Fruit fly (Drosophila melanogaster) whole organism, pupa: ENCODE measurements around the gene ems.

Experiments used
- CG10348 ChIP-seq: fragments of 200-800 bp; sonication (Bioruptor generic); IDR thresholded peaks from 2 replicates; pipeline ENCODE4 v1.3.6; 2022; ENCODE audit warnings: missing biosample characterization, missing genetic modification characterization
- CG12605 ChIP-seq: fragments of 200-800 bp; sonication (Bioruptor generic); IDR thresholded peaks from 2 replicates; pipeline ENCODE4 v1.3.6; 2022; ENCODE audit warnings: missing biosample characterization, missing genetic modification characterization
- CG13204 ChIP-seq: fragments of 200-800 bp; sonication (Bioruptor generic); optimal IDR thresholded peaks from 2 replicates; lab custom pipeline; 2018; ENCODE audit warnings: missing biosample characterization, mild to moderate bottlenecking, missing genetic modification characterization, moderate library complexity
- CG14655 ChIP-seq: fragments of 200-800 bp; sonication (Bioruptor generic); optimal IDR thresholded peaks from 3 replicates; lab custom pipeline; 2017; ENCODE audit warnings: mild to moderate bottlenecking, missing biosample characterization, missing genetic modification reagents, missing genetic modification characterization
- CG15710 ChIP-seq: fragments of 200-800 bp; sonication (Bioruptor generic); optimal IDR thresholded peaks from 2 replicates; lab custom pipeline; 2018; ENCODE audit warnings: missing biosample characterization, mild to moderate bottlenecking, missing genetic modification characterization, moderate library complexity
- CG17806 ChIP-seq: fragments of 200-800 bp; sonication (Bioruptor generic); optimal IDR thresholded peaks from 2 replicates; lab custom pipeline; 2018; ENCODE audit warnings: missing biosample characterization, mild to moderate bottlenecking, missing genetic modification characterization, moderate library complexity
- CG32121 ChIP-seq: fragments of 200-800 bp; sonication (Bioruptor generic); IDR thresholded peaks from 2 replicates; pipeline ENCODE4 v1.3.6; 2022; ENCODE audit warnings: missing biosample characterization, missing genetic modification characterization
- CG34367 ChIP-seq: fragments of 200-800 bp; sonication (Bioruptor generic); optimal IDR thresholded peaks from 2 replicates; lab custom pipeline; 2018; ENCODE audit warnings: missing biosample characterization, mild to moderate bottlenecking, missing genetic modification characterization
- CG4496 ChIP-seq: fragments of 200-800 bp; sonication (Bioruptor generic); IDR thresholded peaks from 3 replicates; pipeline ENCODE4 v1.3.6; 2022; ENCODE audit warnings: missing biosample characterization, missing genetic modification characterization
- CG8159 ChIP-seq: fragments of 200-800 bp; sonication (Bioruptor generic); optimal IDR thresholded peaks from 3 replicates; lab custom pipeline; 2018; ENCODE audit warnings: missing biosample characterization, mild to moderate bottlenecking, missing genetic modification characterization, moderate library complexity
- CG8301 ChIP-seq: fragments of 200-800 bp; sonication (Bioruptor generic); optimal IDR thresholded peaks from 2 replicates; lab custom pipeline; 2018; ENCODE audit warnings: missing biosample characterization, mild to moderate bottlenecking, missing genetic modification characterization
- CG9948 ChIP-seq: fragments of 200-800 bp; sonication (Bioruptor generic); optimal IDR thresholded peaks from 2 replicates; lab custom pipeline; 2018; ENCODE audit warnings: missing biosample characterization, mild to moderate bottlenecking, missing genetic modification characterization, moderate library complexity
- D1 ChIP-seq: fragments of 200-800 bp; sonication (Bioruptor generic); optimal IDR thresholded peaks from 2 replicates; lab custom pipeline; 2018; ENCODE audit warnings: missing biosample characterization, mild to moderate bottlenecking, missing genetic modification characterization, moderate library complexity
- EcR ChIP-seq: fragments of 200-800 bp; sonication (Bioruptor generic); optimal IDR thresholded peaks from 3 replicates; lab custom pipeline; 2019; ENCODE audit warnings: missing biosample characterization, missing genetic modification characterization, mild to moderate bottlenecking, moderate library complexity, missing genetic modification reagents
- Ets98B ChIP-seq: fragments of 200-800 bp; sonication (Bioruptor generic); IDR thresholded peaks from 2 replicates; pipeline ENCODE4 v1.3.6; 2022; ENCODE audit warnings: missing biosample characterization, missing genetic modification characterization
- Pif1A ChIP-seq: fragments of 200-800 bp; sonication (Bioruptor generic); optimal IDR thresholded peaks from 3 replicates; lab custom pipeline; 2016; ENCODE audit warnings: missing biosample characterization, missing genetic modification characterization
- Pif1B ChIP-seq: fragments of 200-800 bp; sonication (Bioruptor generic); optimal IDR thresholded peaks from 3 replicates; lab custom pipeline; 2016; ENCODE audit warnings: missing biosample characterization, missing genetic modification characterization
- Snoo ChIP-seq: fragments of 200-800 bp; sonication (Bioruptor generic); optimal IDR thresholded peaks from 3 replicates; lab custom pipeline; 2017; ENCODE audit warnings: missing biosample characterization, mild to moderate bottlenecking, missing genetic modification characterization, inconsistent platforms
- fd96Ca ChIP-seq: fragments of 200-800 bp; sonication (Bioruptor generic); IDR thresholded peaks from 3 replicates; pipeline ENCODE4 v1.3.6; 2022; ENCODE audit warnings: missing biosample characterization, missing genetic modification characterization
- gl ChIP-seq: fragments of 200-800 bp; sonication (Bioruptor generic); optimal IDR thresholded peaks from 2 replicates; lab custom pipeline; 2018; ENCODE audit warnings: missing biosample characterization, mild to moderate bottlenecking, missing genetic modification characterization
- rn ChIP-seq: fragments of 200-800 bp; sonication (Bioruptor generic); IDR thresholded peaks from 2 replicates; pipeline ENCODE4 v1.3.6; 2022; ENCODE audit warnings: missing biosample characterization, missing genetic modification characterization

Gene ems

dm6 chr3R:13912008-13912803 lies 10.6 kb downstream of the ems start:
- TF ChIP-seq CG12605 (GFP tag; lab: Robert Waterston, UW) (no peak), fd96Ca (GFP tag; lab: Robert Waterston, UW) (0 out of 3 replicates have a peak, but pooled peaks have one; percentile 28)

dm6 chr3R:13913586-13913985 lies 11.9 kb downstream of the ems start:
- TF ChIP-seq Pif1A (GFP tag; lab: Kevin White, UChicago) (no peak), D1 (no peak), Snoo (tag; lab: Kevin White, UChicago) (no peak), fd96Ca (GFP tag; lab: Robert Waterston, UW) (no peak), CG8159 (tag; lab: Kevin White, UChicago) (no peak), EcR (GFP tag; lab: Kevin White, UChicago) (no peak)

dm6 chr3R:13914760-13915417 lies 13.2 kb downstream of the ems start:
- TF ChIP-seq Snoo (tag; lab: Kevin White, UChicago) (peak; percentile 54), rn (GFP tag; lab: Robert Waterston, UW) (no peak), D1 (no peak), CG8159 (tag; lab: Kevin White, UChicago) (no peak)

dm6 chr3R:13915646-13916045 lies 14.0 kb downstream of the ems start:
- no peak for TF ChIP-seq D1
- 0 out of 3 replicates have a peak, but pooled peaks have one; percentile 58 for TF ChIP-seq fd96Ca (GFP tag; lab: Robert Waterston, UW)
- TF ChIP-seq CG15710 (tag; lab: Kevin White, UChicago) = peak; percentile 86
- TF ChIP-seq CG8301 = peak; percentile 40
- peak; percentile 76 for TF ChIP-seq CG9948 (tag; lab: Kevin White, UChicago)
- TF ChIP-seq CG32121 = no peak
- TF ChIP-seq EcR (GFP tag; lab: Kevin White, UChicago) = no peak
- TF ChIP-seq Pif1A (GFP tag; lab: Kevin White, UChicago) = peak; percentile 71
- TF ChIP-seq CG17806 = peak; percentile 78
- no peak for TF ChIP-seq CG10348
- peak; percentile 86 for TF ChIP-seq CG8159 (tag; lab: Kevin White, UChicago)
- peak; percentile 71 for TF ChIP-seq CG34367 (tag; lab: Kevin White, UChicago)
- peak; percentile 52 for TF ChIP-seq Pif1B (GFP tag; lab: Kevin White, UChicago)
- TF ChIP-seq gl = peak; percentile 54
- TF ChIP-seq rn (GFP tag; lab: Robert Waterston, UW) = no peak
- peak; percentile 68 for TF ChIP-seq Snoo (tag; lab: Kevin White, UChicago)
- TF ChIP-seq Ets98B (GFP tag; lab: Robert Waterston, UW) = 0 out of 2 replicates have a peak, but pooled peaks have one; percentile 17
- peak; percentile 61; the same call in 2 of the 3 replicates for TF ChIP-seq CG4496
- TF ChIP-seq CG14655 (GFP tag; lab: Kevin White, UChicago) = peak; percentile 58
- TF ChIP-seq CG13204 = peak; percentile 69
- TF ChIP-seq CG12605 (GFP tag; lab: Robert Waterston, UW) = no peak

- TF ChIP-seq Ets98B (GFP tag; lab: Robert Waterston, UW) (no peak), CG15710 (tag; lab: Kevin White, UChicago) (peak; percentile 74), Snoo (tag; lab: Kevin White, UChicago) (no peak), Pif1B (GFP tag; lab: Kevin White, UChicago) (no peak), CG8159 (tag; lab: Kevin White, UChicago) (peak; percentile 77), rn (GFP tag; lab: Robert Waterston, UW) (no peak), EcR (GFP tag; lab: Kevin White, UChicago) (no peak), CG13204 (no peak), CG9948 (tag; lab: Kevin White, UChicago) (peak; percentile 66), CG12605 (GFP tag; lab: Robert Waterston, UW) (no peak), CG10348 (no peak), CG14655 (GFP tag; lab: Kevin White, UChicago) (peak; percentile 30), CG8301 (no peak), CG32121 (no peak), gl (peak; percentile 35), CG4496 (no peak), CG34367 (tag; lab: Kevin White, UChicago) (peak; percentile 63), CG17806 (peak; percentile 53), Pif1A (GFP tag; lab: Kevin White, UChicago) (peak; percentile 15), fd96Ca (GFP tag; lab: Robert Waterston, UW) (no peak), D1 (no peak)
- TF ChIP-seq, all 21 proteins: peak for 8
Measured at dm6 chr3R:13916546-13916945, 14.9 kb downstream of the ems start.

- TF ChIP-seq gl (no peak), CG15710 (tag; lab: Kevin White, UChicago) (peak; percentile 42), CG32121 (no peak), Ets98B (GFP tag; lab: Robert Waterston, UW) (no peak), D1 (no peak), EcR (GFP tag; lab: Kevin White, UChicago) (no peak), Pif1B (GFP tag; lab: Kevin White, UChicago) (no peak), CG34367 (tag; lab: Kevin White, UChicago) (peak; percentile 31), CG17806 (peak; percentile 28), CG8301 (no peak), Snoo (tag; lab: Kevin White, UChicago) (no peak), CG9948 (tag; lab: Kevin White, UChicago) (peak; percentile 26), Pif1A (GFP tag; lab: Kevin White, UChicago) (no peak), CG4496 (no peak), fd96Ca (GFP tag; lab: Robert Waterston, UW) (no peak), CG14655 (GFP tag; lab: Kevin White, UChicago) (peak; percentile 29), CG8159 (tag; lab: Kevin White, UChicago) (peak; percentile 51)
- TF ChIP-seq, all 21 proteins: peak for 6
Measured at dm6 chr3R:13918045-13918444, 16.4 kb downstream of the ems start.
